Worm (Caenorhabditis elegans): Measurements from ENCODE around the gene E01G4.3.

Gene E01G4.3

ce11 chrII:13447166-13447643, 22.2 kb downstream of the E01G4.3 start, which contains the start of gene tbc-14:
Gene tbc-14 (minus strand): TSS chrII:13447593.
- no peak for TF ChIP-seq unc-62 (GFP tag; optimal IDR thresholded peaks at IDR 0.05)

- TF ChIP-seq unc-62 (GFP tag; optimal IDR thresholded peaks at IDR 0.05): no peak
Observed at ce11 chrII:13446597-13446996, 22.8 kb downstream of the E01G4.3 start.

ce11 chrII:13444307-13444706, 25.1 kb downstream of the E01G4.3 start:
- no peak for TF ChIP-seq unc-62 (GFP tag; optimal IDR thresholded peaks at IDR 0.05)

ce11 chrII:13436725-13437124, 32.7 kb downstream of the E01G4.3 start, which contains the start of gene Y48E1C.4:
Gene Y48E1C.4 (minus strand): TSS chrII:13436825.
- TF ChIP-seq unc-62 (GFP tag; optimal IDR thresholded peaks at IDR 0.05): no peak

ce11 chrII:13424242-13424641, 45.2 kb downstream of the E01G4.3 start, which contains the start of gene Y48E1C.2:
Gene Y48E1C.2 (plus strand): TSS chrII:13424542.
- no peak for TF ChIP-seq unc-62 (GFP tag; optimal IDR thresholded peaks at IDR 0.05)

ce11 chrII:13417452-13418031, 51.9 kb downstream of the E01G4.3 start:
- no peak for TF ChIP-seq unc-62 (GFP tag; optimal IDR thresholded peaks at IDR 0.05)

ce11 chrII:13416552-13416951, 52.9 kb downstream of the E01G4.3 start:
- TF ChIP-seq unc-62 (GFP tag; optimal IDR thresholded peaks at IDR 0.05): no peak

ce11 chrII:13414554-13415057, 54.8 kb downstream of the E01G4.3 start, which contains the start of gene Y48E1C.1:
Gene Y48E1C.1 (plus strand): TSS chrII:13415007.
- TF ChIP-seq unc-62 (GFP tag; optimal IDR thresholded peaks at IDR 0.05): no peak

- no peak for TF ChIP-seq unc-62 (GFP tag; optimal IDR thresholded peaks at IDR 0.05)
Observed at ce11 chrII:13414099-13414498, 55.3 kb downstream of the E01G4.3 start.

- TF ChIP-seq unc-62 (GFP tag; optimal IDR thresholded peaks at IDR 0.05): no peak
Observed at ce11 chrII:13412335-13412734, 57.1 kb downstream of the E01G4.3 start, which contains the start of gene Y48C3A.18. Gene Y48C3A.18 (plus strand): TSS chrII:13412635.
